Worm (Caenorhabditis elegans) whole organism, L4/young adult: ENCODE measurements around the gene dpy-6.

Experiments used
- W03F9.2 ChIP-seq: fragments of 150-350 bp; optimal IDR thresholded peaks from 2 replicates; lab custom pipeline; 2014; ENCODE audit warnings: missing biosample characterization, missing genetic modification characterization
- dao-5 ChIP-seq: sonication (generic microtip); optimal IDR thresholded peaks from 2 replicates; lab custom pipeline; 2016; ENCODE audit warnings: missing genotype, missing genetic modification characterization, moderate library complexity, missing compliant biosample characterization
- him-1 ChIP-seq: sonication (generic microtip); optimal IDR thresholded peaks from 2 replicates; lab custom pipeline; 2016; ENCODE audit warnings: missing genotype, missing genetic modification reagents, missing genetic modification characterization, missing compliant biosample characterization

- TF ChIP-seq him-1 (no peak), dao-5 (tag; lab: Kevin White, UChicago) (no peak), W03F9.2 (tag; lab: Kevin White, UChicago) (no peak)
These were observed 14.8 kb upstream of the dpy-6 start, which contains the start of gene mec-10 for ce11 chrX:8470126-8470772.
